Fruit fly (Drosophila melanogaster) whole organism, embryonic: Measurements from ENCODE around the gene CG14960.

Source experiments
- ATbp ChIP-seq: fragments of 200-800 bp; sonication (Bioruptor generic); optimal IDR thresholded peaks from 2 replicates; lab custom pipeline; 2017; ENCODE audit warnings: missing biosample characterization, mild to moderate bottlenecking, missing genetic modification characterization, missing genetic modification reagents
- Ada2b ChIP-seq: fragments of 200-800 bp; sonication (Bioruptor generic); IDR thresholded peaks from 2 replicates; pipeline ENCODE4 v1.3.6; 2022; ENCODE audit warnings: missing biosample characterization, missing genetic modification characterization
- Adf1 ChIP-seq: fragments of 200-800 bp; sonication (Bioruptor generic); IDR thresholded peaks from 2 replicates; pipeline ENCODE4 v1.3.6; 2022; ENCODE audit warnings: missing biosample characterization, missing genetic modification characterization
- CG1024 ChIP-seq: fragments of 200-800 bp; sonication (Bioruptor generic); IDR thresholded peaks from 2 replicates; pipeline ENCODE4 v1.3.6; 2022; ENCODE audit warnings: missing biosample characterization, missing genetic modification characterization
- CG10654 ChIP-seq: fragments of 200-800 bp; sonication (Bioruptor generic); optimal IDR thresholded peaks from 2 replicates; lab custom pipeline; 2016; ENCODE audit warnings: missing biosample characterization, missing genetic modification characterization
- CG12744 ChIP-seq: fragments of 200-800 bp; sonication (Bioruptor generic); optimal IDR thresholded peaks from 2 replicates; lab custom pipeline; 2016; ENCODE audit warnings: missing biosample characterization, missing genetic modification characterization
- CG13424 ChIP-seq: fragments of 200-800 bp; sonication (Bioruptor generic); optimal IDR thresholded peaks from 2 replicates; lab custom pipeline; 2019; ENCODE audit warnings: missing biosample characterization, mild to moderate bottlenecking, missing genetic modification characterization, moderate library complexity
- CG1529 ChIP-seq: fragments of 200-800 bp; sonication (Bioruptor generic); optimal IDR thresholded peaks from 3 replicates; lab custom pipeline; 2018; ENCODE audit warnings: missing biosample characterization, missing genetic modification characterization
- CG1602 ChIP-seq: fragments of 200-800 bp; sonication (Bioruptor generic); optimal IDR thresholded peaks from 3 replicates; lab custom pipeline; 2016; ENCODE audit warnings: missing biosample characterization, missing genetic modification characterization
- CG17829 ChIP-seq: fragments of 200-800 bp; optimal IDR thresholded peaks from 2 replicates; lab custom pipeline; 2019; ENCODE audit warnings: missing biosample characterization, mild to moderate bottlenecking, missing genetic modification characterization, moderate library complexity
- CG2116 ChIP-seq: fragments of 200-800 bp; sonication (Bioruptor generic); optimal IDR thresholded peaks from 3 replicates; lab custom pipeline; 2018; ENCODE audit warnings: missing biosample characterization, mild to moderate bottlenecking, missing genetic modification characterization
- CG2199 ChIP-seq: fragments of 200-800 bp; sonication (Bioruptor generic); IDR thresholded peaks from 3 replicates; pipeline ENCODE4 v1.3.6; 2022; ENCODE audit warnings: missing biosample characterization, missing genetic modification characterization
- CG7745 ChIP-seq: fragments of 200-800 bp; sonication (Bioruptor generic); optimal IDR thresholded peaks from 2 replicates; lab custom pipeline; 2018; ENCODE audit warnings: missing biosample characterization, mild to moderate bottlenecking, missing genetic modification characterization, moderate library complexity
- CG7786 ChIP-seq: fragments of 200-800 bp; sonication (Bioruptor generic); optimal IDR thresholded peaks from 2 replicates; lab custom pipeline; 2016; ENCODE audit warnings: missing biosample characterization, missing genetic modification characterization
- CG9727 ChIP-seq: fragments of 200-800 bp; sonication (Bioruptor generic); optimal IDR thresholded peaks from 3 replicates; lab custom pipeline; 2017; ENCODE audit warnings: missing biosample characterization, mild to moderate bottlenecking, missing genetic modification characterization
- CG9797 ChIP-seq: fragments of 200-800 bp; sonication (Bioruptor generic); optimal IDR thresholded peaks from 3 replicates; lab custom pipeline; 2018; ENCODE audit warnings: missing biosample characterization, mild to moderate bottlenecking, missing genetic modification characterization
- CG9932 ChIP-seq: fragments of 200-800 bp; sonication (Bioruptor generic); IDR thresholded peaks from 2 replicates; pipeline ENCODE4 v1.3.6; 2022; ENCODE audit warnings: missing biosample characterization, missing genetic modification characterization
- Chrac-16 ChIP-seq: fragments of 200-800 bp; sonication (Bioruptor generic); optimal IDR thresholded peaks from 3 replicates; lab custom pipeline; 2016; ENCODE audit warnings: missing biosample characterization, missing genetic modification characterization
- CkIIα-i1 ChIP-seq: fragments of 200-800 bp; sonication (Bioruptor generic); IDR thresholded peaks from 2 replicates; pipeline ENCODE4 v1.3.6; 2022; ENCODE audit warnings: missing biosample characterization, missing genetic modification characterization
- CoRest ChIP-seq: fragments of 200-800 bp; sonication (Bioruptor generic); optimal IDR thresholded peaks from 3 replicates; lab custom pipeline; 2018; ENCODE audit warnings: missing biosample characterization, mild to moderate bottlenecking, missing genetic modification characterization, moderate library complexity
- D19B ChIP-seq: fragments of 200-800 bp; sonication (Bioruptor generic); optimal IDR thresholded peaks from 2 replicates; lab custom pipeline; 2017; ENCODE audit warnings: missing biosample characterization, mild to moderate bottlenecking, missing genetic modification characterization
- Dfd ChIP-seq, 2 experiments: fragments of >200 bp; optimal IDR thresholded peaks; 2 replicates each; lab custom pipeline; 2017; ENCODE audit warnings: missing biosample characterization in 2 of 2, missing genetic modification characterization in 2 of 2
- Dip2 ChIP-seq: fragments of 200-800 bp; sonication (Bioruptor generic); IDR thresholded peaks from 2 replicates; pipeline ENCODE4 v1.3.6; 2022; ENCODE audit warnings: missing biosample characterization, missing genetic modification characterization
- Eip74EF ChIP-seq, 2 experiments: fragments of 200-800 bp in 1 of 2; fragments of >200 bp in 1 of 2; sonication (Bioruptor generic) in 1 of 2; optimal IDR thresholded peaks; 2 replicates each; lab custom pipeline; 2017 to 2019; ENCODE audit warnings: missing biosample characterization in 2 of 2, missing genetic modification characterization in 2 of 2, mild to moderate bottlenecking in 1 of 2, moderate library complexity in 1 of 2
- Ets97D ChIP-seq: fragments of 200-800 bp; sonication (Bioruptor generic); optimal IDR thresholded peaks from 3 replicates; lab custom pipeline; 2016; ENCODE audit warnings: missing biosample characterization, missing genetic modification characterization
- Fer1 ChIP-seq: fragments of 200-800 bp; sonication (Bioruptor generic); optimal IDR thresholded peaks from 2 replicates; lab custom pipeline; 2017; ENCODE audit warnings: missing biosample characterization, mild to moderate bottlenecking, missing genetic modification characterization
- HmgZ ChIP-seq: fragments of 200-800 bp; sonication (Bioruptor generic); optimal IDR thresholded peaks from 2 replicates; lab custom pipeline; 2018; ENCODE audit warnings: missing biosample characterization, mild to moderate bottlenecking, missing genetic modification characterization
- Mad ChIP-seq: fragments of 200-800 bp; sonication (Bioruptor generic); optimal IDR thresholded peaks from 2 replicates; lab custom pipeline; 2016; ENCODE audit warnings: missing biosample characterization, missing genetic modification characterization
- Neu2 ChIP-seq: fragments of 200-800 bp; sonication (Bioruptor generic); optimal IDR thresholded peaks from 3 replicates; lab custom pipeline; 2016; ENCODE audit warnings: missing biosample characterization, missing genetic modification characterization, borderline replicate concordance
- Usf ChIP-seq: fragments of 200-800 bp; sonication (Bioruptor generic); optimal IDR thresholded peaks from 2 replicates; lab custom pipeline; 2017; ENCODE audit warnings: missing genotype, missing biosample characterization, missing genetic modification characterization
- YL-1 ChIP-seq: fragments of 200-800 bp; sonication (Bioruptor generic); optimal IDR thresholded peaks from 3 replicates; lab custom pipeline; 2017; ENCODE audit warnings: missing biosample characterization, mild to moderate bottlenecking, missing genetic modification characterization
- ara ChIP-seq: fragments of 200-800 bp; sonication (Bioruptor generic); IDR thresholded peaks from 2 replicates; pipeline ENCODE4 v1.3.6; 2022; ENCODE audit warnings: missing biosample characterization, missing genetic modification characterization
- cas ChIP-seq: fragments of 200-800 bp; sonication (Bioruptor generic); IDR thresholded peaks from 2 replicates; pipeline ENCODE4 v1.3.6; 2022; ENCODE audit warnings: missing biosample characterization, missing genetic modification characterization
- cg ChIP-seq: fragments of 200-800 bp; sonication (Bioruptor generic); optimal IDR thresholded peaks from 3 replicates; lab custom pipeline; 2019; ENCODE audit warnings: missing biosample characterization, mild to moderate bottlenecking, missing genetic modification characterization, moderate library complexity
- chif ChIP-seq, 2 experiments: fragments of 200-800 bp; sonication (Bioruptor generic); optimal IDR thresholded peaks; 3 replicates each; lab custom pipeline; 2016; ENCODE audit warnings: missing biosample characterization in 2 of 2, missing genetic modification characterization in 2 of 2
- dimm ChIP-seq: fragments of 200-800 bp; sonication (Bioruptor generic); IDR thresholded peaks from 2 replicates; pipeline ENCODE4 v1.3.6; 2022; ENCODE audit warnings: missing biosample characterization, missing genetic modification characterization
- dmrt11E ChIP-seq: fragments of 200-800 bp; sonication (Bioruptor generic); optimal IDR thresholded peaks from 3 replicates; lab custom pipeline; 2018; ENCODE audit warnings: missing biosample characterization, mild to moderate bottlenecking, missing genetic modification characterization, moderate library complexity
- eyg ChIP-seq: fragments of 200-800 bp; sonication (Bioruptor generic); optimal IDR thresholded peaks from 3 replicates; lab custom pipeline; 2016; ENCODE audit warnings: missing biosample characterization, missing genetic modification characterization
- gcm2 ChIP-seq: fragments of 200-800 bp; sonication (Bioruptor generic); optimal IDR thresholded peaks from 2 replicates; lab custom pipeline; 2016; ENCODE audit warnings: missing biosample characterization, missing genetic modification characterization
- gem ChIP-seq: fragments of 200-800 bp; sonication (Bioruptor generic); optimal IDR thresholded peaks from 2 replicates; lab custom pipeline; 2019; ENCODE audit warnings: missing biosample characterization, mild to moderate bottlenecking, missing genetic modification characterization, moderate library complexity
- jigr1 ChIP-seq: fragments of 200-800 bp; sonication (Bioruptor generic); IDR thresholded peaks from 3 replicates; pipeline ENCODE4 v1.3.6; 2022; ENCODE audit warnings: missing biosample characterization, missing genetic modification characterization
- pzg ChIP-seq: fragments of 200-800 bp; sonication (Bioruptor generic); optimal IDR thresholded peaks from 3 replicates; lab custom pipeline; 2018; ENCODE audit warnings: missing biosample characterization, mild to moderate bottlenecking, missing genetic modification characterization, moderate library complexity
- repo ChIP-seq: fragments of 200-800 bp; sonication (Bioruptor generic); optimal IDR thresholded peaks from 2 replicates; lab custom pipeline; 2016; ENCODE audit warnings: missing biosample characterization, missing genetic modification characterization
- seq ChIP-seq: fragments of 200-800 bp; sonication (Bioruptor generic); IDR thresholded peaks from 2 replicates; pipeline ENCODE4 v1.3.6; 2022; ENCODE audit warnings: missing biosample characterization, missing genetic modification characterization
- sisA ChIP-seq: fragments of 200-800 bp; sonication (Bioruptor generic); IDR thresholded peaks from 2 replicates; pipeline ENCODE4 v1.3.6; 2022; ENCODE audit warnings: missing biosample characterization, missing genetic modification characterization
- sob ChIP-seq: fragments of 200-800 bp; sonication (Bioruptor generic); IDR thresholded peaks from 2 replicates; pipeline ENCODE4 v1.3.6; 2022; ENCODE audit warnings: missing biosample characterization, missing genetic modification characterization
- sqz ChIP-seq: fragments of 200-800 bp; sonication (Bioruptor generic); optimal IDR thresholded peaks from 3 replicates; lab custom pipeline; 2018; ENCODE audit warnings: missing biosample characterization, mild to moderate bottlenecking, missing genetic modification characterization
- tap ChIP-seq: fragments of 200-800 bp; optimal IDR thresholded peaks from 3 replicates; lab custom pipeline; 2019; ENCODE audit warnings: missing biosample characterization, mild to moderate bottlenecking, missing genetic modification characterization, moderate library complexity
- unpg ChIP-seq: fragments of 200-800 bp; sonication (Bioruptor generic); optimal IDR thresholded peaks from 3 replicates; lab custom pipeline; 2018; ENCODE audit warnings: missing biosample characterization, mild to moderate bottlenecking, missing genetic modification characterization, moderate library complexity
- vfl ChIP-seq: fragments of 200-800 bp; sonication (Bioruptor generic); optimal IDR thresholded peaks from 2 replicates; lab custom pipeline; 2016; ENCODE audit warnings: missing biosample characterization, missing genetic modification characterization
- yki ChIP-seq: fragments of >200 bp; optimal IDR thresholded peaks from 3 replicates; lab custom pipeline; 2018

Gene CG14960

dm6 chr3L:3225769-3226457 lies 44.9 kb upstream of the CG14960 start (continued):
- TF ChIP-seq ATbp (GFP tag; lab: Kevin White, UChicago) (no peak), CG2199 (GFP tag; lab: Robert Waterston, UW) (no peak), YL-1 (GFP tag; lab: Kevin White, UChicago) (peak; percentile 8), yki (lab: Kevin White, UChicago) (no peak), sqz (no peak), Ets97D (no peak), CG1024 (GFP tag; lab: Robert Waterston, UW) (no peak), Chrac-16 (GFP tag; lab: Kevin White, UChicago) (no peak), unpg (GFP tag; lab: Kevin White, UChicago) (no peak), seq (GFP tag; lab: Robert Waterston, UW) (no peak), D19B (GFP tag; lab: Kevin White, UChicago) (no peak), Fer1 (peak; percentile 26), eyg (GFP tag; lab: Kevin White, UChicago) (no peak), CG9727 (GFP tag; lab: Kevin White, UChicago) (no peak), Ada2b (no peak), CG1529 (no peak), Eip74EF (GFP tag; optimal IDR thresholded peaks at IDR 0.05; lab: Kevin White, UChicago) (no peak), Mad (GFP tag; lab: Kevin White, UChicago) (no peak), repo (no peak), tap (tag; lab: Kevin White, UChicago) (no peak), CG1602 (GFP tag; lab: Kevin White, UChicago) (no peak), CG2116 (GFP tag; lab: Kevin White, UChicago) (no peak), CG9797 (no peak), CG12744 (GFP tag; lab: Kevin White, UChicago) (no peak), vfl (GFP tag; lab: Kevin White, UChicago) (peak; percentile 9), dimm (GFP tag; lab: Robert Waterston, UW) (no peak), cas (GFP tag; lab: Robert Waterston, UW) (no peak), sisA (no peak), Adf1 (GFP tag; lab: Robert Waterston, UW) (peak; percentile 32; the same call in 1 of the 2 replicates), gcm2 (no peak), cg (GFP tag; lab: Kevin White, UChicago) (peak; percentile 100), CG9932 (GFP tag; lab: Robert Waterston, UW) (no peak), CG7745 (tag; lab: Kevin White, UChicago) (no peak), Neu2 (no peak), Dip2 (GFP tag; lab: Robert Waterston, UW) (no peak), CG7786 (GFP tag; lab: Kevin White, UChicago) (no peak), gem (tag; lab: Kevin White, UChicago) (no peak), CG13424 (no peak), Usf (GFP tag; lab: Kevin White, UChicago) (no peak), CkIIα-i1 (GFP tag; lab: Robert Waterston, UW) (no peak), ara (GFP tag; lab: Robert Waterston, UW) (no peak), HmgZ (tag; lab: Kevin White, UChicago) (no peak), Dfd (GFP tag; optimal IDR thresholded peaks at IDR 0.05; lab: Kevin White, UChicago) (no peak), CoRest (tag; lab: Kevin White, UChicago) (no peak), sob (GFP tag; lab: Robert Waterston, UW) (peak; percentile 20; the same call in 1 of the 2 replicates), CG17829 (tag; lab: Kevin White, UChicago) (no peak), dmrt11E (tag; lab: Kevin White, UChicago) (no peak), jigr1 (GFP tag; lab: Robert Waterston, UW) (no peak), chif (GFP tag; optimal IDR thresholded peaks at IDR 0.05; lab: Kevin White, UChicago) (no peak), pzg (GFP tag; lab: Kevin White, UChicago) (peak; percentile 7), CG10654 (no peak)
